Worm (Caenorhabditis elegans): ENCODE measurements around the gene ZK1320.5.

ZK1320.5 gene

DNA sequence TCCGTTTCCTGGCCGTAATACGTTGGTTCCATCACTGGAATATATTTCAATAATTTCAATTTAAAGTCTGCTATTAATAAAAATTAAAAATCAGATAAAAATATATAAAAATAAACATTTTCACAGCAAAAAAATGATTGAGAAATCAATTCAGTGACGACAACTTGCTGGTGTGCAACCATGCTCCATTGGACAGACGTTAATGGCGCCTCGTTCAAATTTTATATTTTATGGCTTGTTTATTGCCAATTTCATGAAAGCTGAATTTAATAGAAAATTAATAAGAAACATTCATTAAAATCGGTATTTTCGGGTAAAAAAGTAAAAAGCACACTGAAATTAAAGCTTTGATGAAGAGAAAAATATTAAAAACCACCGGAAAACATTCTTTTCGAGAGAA is 40.7 kb upstream of the ZK1320.5 start, which contains the start of gene Y53C12A.3:
Gene Y53C12A.3 (minus strand): TSS at position 34 of the 400 bp plus-strand sequence.
- TF ChIP-seq che-1 (tag; optimal IDR thresholded peaks at IDR 0.05), result no peak
- TF ChIP-seq nfya-1 (tag; optimal IDR thresholded peaks at IDR 0.05), result peak; percentile 0

DNA sequence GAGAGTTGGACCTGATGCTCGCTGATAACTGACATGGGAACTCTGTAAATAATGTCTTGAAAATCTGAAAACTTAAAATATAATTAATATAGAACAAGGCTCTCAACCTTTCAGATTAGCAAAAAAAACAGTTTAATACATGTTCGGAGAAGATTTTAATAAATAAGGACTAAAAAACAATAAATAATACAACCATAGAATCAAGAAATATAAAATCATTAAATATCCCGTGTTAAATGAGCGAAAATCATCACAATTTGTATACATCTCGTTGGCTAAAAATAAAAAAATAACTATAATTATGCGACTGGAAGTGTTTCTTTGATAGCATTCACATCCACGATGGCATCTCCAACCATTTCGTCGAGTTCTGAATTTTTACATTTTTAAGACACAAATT is 39.3 kb upstream of the ZK1320.5 start, which contains the start of gene Y53C12A.10:
Gene Y53C12A.10 (minus strand): TSS at position 101 of the 400 bp plus-strand sequence.
- TF ChIP-seq fkh-10 (GFP tag; optimal IDR thresholded peaks at IDR 0.05) (no peak), che-1 (tag; optimal IDR thresholded peaks at IDR 0.05) (no peak), dve-1 (tag; optimal IDR thresholded peaks at IDR 0.05) (no peak), pag-3 (tag; optimal IDR thresholded peaks at IDR 0.05; ENCODE audit: borderline replicate concordance) (no peak), sox-4 (tag; optimal IDR thresholded peaks at IDR 0.05) (no peak)

DNA sequence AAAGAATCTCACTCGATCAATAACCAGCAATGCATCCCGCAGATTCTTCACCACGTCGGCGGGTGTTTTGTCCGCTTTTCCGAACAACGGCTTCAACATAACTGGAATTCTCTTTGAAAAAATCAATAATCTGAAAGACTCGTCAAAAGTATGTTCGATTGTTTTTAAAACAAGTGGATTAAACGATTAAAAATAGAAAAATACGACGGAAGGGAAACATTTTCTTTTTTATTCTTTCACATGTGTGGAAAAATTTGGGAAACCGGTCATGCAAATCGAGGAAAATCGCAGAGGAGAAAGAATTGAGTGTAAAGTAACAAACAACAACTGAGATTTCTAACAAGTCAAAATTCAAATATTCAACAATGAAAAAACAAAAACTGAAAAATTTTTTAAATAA is 38.1 kb upstream of the ZK1320.5 start, which contains the start of gene mop-25.2:
Gene mop-25.2 (minus strand): TSS at position 101 of the 400 bp plus-strand sequence.
- TF ChIP-seq ztf-16 (tag; optimal IDR thresholded peaks at IDR 0.05), result no peak
- TF ChIP-seq ceh-9 (tag; optimal IDR thresholded peaks at IDR 0.05), result no peak
- TF ChIP-seq ceh-22 (tag; optimal IDR thresholded peaks at IDR 0.05), result no peak
- TF ChIP-seq tbx-2 (tag; optimal IDR thresholded peaks at IDR 0.05), result no peak
- TF ChIP-seq ceh-18 (tag; optimal IDR thresholded peaks at IDR 0.05), result no peak
- TF ChIP-seq unc-86 (tag; optimal IDR thresholded peaks at IDR 0.05), result no peak
- no peak for TF ChIP-seq C38D4.7 (GFP tag; optimal IDR thresholded peaks at IDR 0.05)
- TF ChIP-seq pros-1 (tag; optimal IDR thresholded peaks at IDR 0.05), result no peak
- no peak for TF ChIP-seq unc-3 (GFP tag; conservative IDR thresholded peaks at IDR 0.05)
- no peak for TF ChIP-seq unc-3 (tag; optimal IDR thresholded peaks at IDR 0.05)
- TF ChIP-seq ceh-24 (tag; optimal IDR thresholded peaks at IDR 0.05), result no peak
- no peak for TF ChIP-seq elt-2 (tag; optimal IDR thresholded peaks at IDR 0.05)
- no peak for TF ChIP-seq C08G9.2 (tag; optimal IDR thresholded peaks at IDR 0.05)
- no peak for TF ChIP-seq lin-11 (tag; optimal IDR thresholded peaks at IDR 0.05)
- no peak for TF ChIP-seq hlh-8 (tag; optimal IDR thresholded peaks at IDR 0.05)

DNA sequence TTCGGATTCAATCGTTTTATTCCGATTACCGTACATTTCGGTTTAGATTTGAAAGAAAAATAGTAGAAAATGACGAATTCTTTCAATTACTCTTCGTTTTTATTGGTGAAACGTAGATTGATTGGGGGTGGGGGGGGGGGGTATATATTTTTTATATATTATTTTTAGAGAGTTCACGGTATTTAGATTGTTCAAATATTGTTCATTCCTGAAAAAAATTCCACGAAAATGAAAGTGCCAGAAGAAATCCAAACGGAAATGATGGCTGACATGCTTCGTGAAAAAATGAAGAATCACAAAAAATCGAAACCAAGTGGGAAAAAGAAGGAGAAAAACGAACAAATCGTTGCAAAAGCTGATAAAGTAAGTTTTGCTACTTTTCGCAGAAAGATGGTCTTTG is 34.9 kb upstream of the ZK1320.5 start, which contains the start of the genes Y53C12A.8 and Y53C12A.7:
Gene Y53C12A.8 (minus strand): TSS at position 101 of the 400 bp plus-strand sequence.
Gene Y53C12A.7 (plus strand): TSS at position 181 of the 400 bp plus-strand sequence.
- no peak for TF ChIP-seq unc-3 (GFP tag; conservative IDR thresholded peaks at IDR 0.05)
- no peak for TF ChIP-seq unc-3 (tag; optimal IDR thresholded peaks at IDR 0.05)
- no peak for TF ChIP-seq unc-55 (GFP tag; optimal IDR thresholded peaks at IDR 0.05)
- TF ChIP-seq ceh-9 (tag; optimal IDR thresholded peaks at IDR 0.05), result no peak
- no peak for TF ChIP-seq zip-5 (tag; optimal IDR thresholded peaks at IDR 0.05)
- TF ChIP-seq ceh-30 (tag; optimal IDR thresholded peaks at IDR 0.05), result no peak
- TF ChIP-seq lin-11 (tag; optimal IDR thresholded peaks at IDR 0.05), result no peak
- no peak for TF ChIP-seq pax-1 (tag; optimal IDR thresholded peaks at IDR 0.05)

DNA sequence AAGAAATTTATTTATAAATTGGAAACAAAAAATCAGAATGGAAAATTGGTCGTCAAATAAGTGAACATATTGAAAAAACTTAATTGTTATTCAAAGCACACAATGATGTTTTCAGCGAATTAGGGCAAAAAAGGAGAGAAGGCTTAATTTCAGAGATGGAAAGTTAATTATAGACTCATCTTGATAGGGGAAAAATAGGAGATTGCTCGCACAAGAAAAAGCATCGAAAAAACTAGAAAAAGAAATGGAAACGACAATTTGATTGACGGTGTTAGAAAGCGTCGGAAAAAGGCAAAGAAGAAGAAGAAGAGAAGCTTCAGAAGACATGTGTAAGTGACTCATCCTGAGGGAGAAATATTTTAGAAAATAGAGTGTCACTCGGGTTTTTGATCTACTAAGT is 30.5 kb upstream of the ZK1320.5 start:
- TF ChIP-seq ceh-48 (tag; optimal IDR thresholded peaks at IDR 0.05), result no peak
- no peak for TF ChIP-seq ref-2 (tag; optimal IDR thresholded peaks at IDR 0.05)
- TF ChIP-seq pha-2 (tag; optimal IDR thresholded peaks at IDR 0.05), result no peak
- TF ChIP-seq fax-1 (tag; optimal IDR thresholded peaks at IDR 0.05), result no peak
- TF ChIP-seq unc-86 (tag; optimal IDR thresholded peaks at IDR 0.05), result no peak
- peak; percentile 55 for TF ChIP-seq unc-42 (tag; optimal IDR thresholded peaks at IDR 0.05)

DNA sequence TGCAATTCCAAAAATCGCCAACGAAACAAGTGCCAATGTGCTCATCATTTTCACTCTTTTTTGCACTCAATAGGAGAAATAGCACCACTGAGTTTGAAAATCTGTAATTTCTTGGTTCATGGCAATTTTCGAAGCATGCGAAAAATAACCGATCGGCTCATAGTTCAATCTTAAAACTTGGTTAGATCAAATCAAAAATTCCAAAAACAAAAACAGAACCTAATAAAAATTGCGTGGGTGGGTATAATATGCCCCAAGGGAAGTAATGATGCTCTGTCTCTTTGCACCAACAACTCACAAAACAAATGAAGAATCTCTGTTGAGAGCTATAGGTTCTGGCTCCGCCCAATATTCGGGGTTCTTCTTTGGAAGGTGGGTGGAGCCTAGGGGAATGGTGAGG is 26.4 kb upstream of the ZK1320.5 start, which contains the start of gene nlp-11:
Gene nlp-11 (minus strand): TSS at position 101 of the 400 bp plus-strand sequence.
- TF ChIP-seq eyg-1 (tag; optimal IDR thresholded peaks at IDR 0.05), result no peak
- no peak for TF ChIP-seq nhr-232 (tag; optimal IDR thresholded peaks at IDR 0.05)
- no peak for TF ChIP-seq ceh-45 (GFP tag; IDR thresholded peaks at IDR 0.05)
- TF ChIP-seq K02D7.2 (tag; optimal IDR thresholded peaks at IDR 0.05), result no peak
- no peak for TF ChIP-seq pat-9 (tag; optimal IDR thresholded peaks at IDR 0.05)
- TF ChIP-seq tbx-2 (tag; optimal IDR thresholded peaks at IDR 0.05), result no peak
- TF ChIP-seq lim-6 (tag; optimal IDR thresholded peaks at IDR 0.05), result no peak
- TF ChIP-seq C08G9.2 (tag; optimal IDR thresholded peaks at IDR 0.05), result no peak
